Fruit fly (Drosophila melanogaster): Measurements from ENCODE around the gene Las.

- TF ChIP-seq Myc (optimal IDR thresholded peaks at IDR 0.05) (no peak), insv (optimal IDR thresholded peaks at IDR 0.05) (no peak), h (optimal IDR thresholded peaks at IDR 0.05) (no peak), psq (optimal IDR thresholded peaks at IDR 0.05) (no peak)
These were observed 16.6 kb upstream of the Las start for dm6 chr3L:20448773-20449172.

All from Kc167 (cell line).